Worm (Caenorhabditis elegans) whole organism, L3 larva: ENCODE results near the gene tir-1.

Experiments used
- ceh-82 ChIP-seq: fragments of 150-350 bp; optimal IDR thresholded peaks from 2 replicates; lab custom pipeline; 2014; ENCODE audit warnings: missing biosample characterization, missing genetic modification characterization
- fkh-10 ChIP-seq: sonication (generic microtip); optimal IDR thresholded peaks from 2 replicates; lab custom pipeline; 2017; ENCODE audit warnings: missing biosample characterization, missing genetic modification reagents, missing genetic modification characterization
- lin-39 ChIP-seq: fragments of 150-350 bp; optimal IDR thresholded peaks from 2 replicates; lab custom pipeline; 2018; ENCODE audit warnings: missing biosample characterization, missing genetic modification reagents, missing genetic modification characterization
- nhr-11 ChIP-seq: fragments of 150-350 bp; optimal IDR thresholded peaks from 2 replicates; lab custom pipeline; 2014; ENCODE audit warnings: missing biosample characterization, missing genetic modification characterization
- nhr-12 ChIP-seq: fragments of 150-350 bp; optimal IDR thresholded peaks from 2 replicates; lab custom pipeline; 2014; ENCODE audit warnings: missing biosample characterization, missing genetic modification characterization
- nhr-237 ChIP-seq: fragments of 150-350 bp; optimal IDR thresholded peaks from 2 replicates; lab custom pipeline; 2014; ENCODE audit warnings: missing biosample characterization, missing genetic modification characterization
- nhr-77 ChIP-seq: fragments of 150-350 bp; optimal IDR thresholded peaks from 2 replicates; lab custom pipeline; 2014; ENCODE audit warnings: missing biosample characterization, missing genetic modification characterization
- snpc-4 ChIP-seq: fragments of 150-350 bp; optimal IDR thresholded peaks from 2 replicates; lab custom pipeline; 2014; ENCODE audit warnings: missing biosample characterization, missing genetic modification characterization
- unc-39 ChIP-seq: sonication (generic microtip); optimal IDR thresholded peaks from 4 replicates; lab custom pipeline; 2017; ENCODE audit warnings: missing biosample characterization, missing genetic modification characterization
- zag-1 ChIP-seq: fragments of 150-350 bp; optimal IDR thresholded peaks from 2 replicates; lab custom pipeline; 2014; ENCODE audit warnings: missing biosample characterization, missing genetic modification characterization

DNA sequence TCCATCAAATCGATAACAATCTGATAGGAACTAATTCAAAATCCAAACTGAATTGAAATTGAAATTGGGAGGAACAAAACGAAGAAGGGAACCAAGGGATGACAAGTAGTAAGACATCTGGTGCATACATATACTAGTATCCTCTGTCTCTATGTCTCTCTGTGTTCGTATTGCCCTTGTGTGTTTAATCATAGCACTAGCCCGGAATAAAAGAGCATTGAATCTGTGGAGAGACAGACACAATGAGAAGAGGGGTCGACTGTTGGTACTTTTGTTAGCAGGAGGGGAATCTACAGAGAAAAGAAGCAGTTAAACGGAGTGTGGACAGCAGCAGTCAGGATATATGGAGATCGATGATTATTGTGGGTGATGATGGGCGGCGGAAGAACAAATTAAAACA, 14.3 kb upstream of the tir-1 start:
- TF ChIP-seq lin-39 (tag; lab: Kevin White, UChicago) (no peak), nhr-237 (tag; lab: Kevin White, UChicago) (no peak), nhr-77 (tag; lab: Kevin White, UChicago) (no peak), nhr-11 (no peak), zag-1 (tag; lab: Kevin White, UChicago) (no peak), unc-39 (no peak), ceh-82 (tag; lab: Kevin White, UChicago) (no peak), nhr-12 (tag; lab: Kevin White, UChicago) (no peak), snpc-4 (no peak), fkh-10 (GFP tag; lab: Kevin White, UChicago) (no peak)
